Fruit fly (Drosophila melanogaster): Measurements from ENCODE around the gene CG18764.
A peak's percentile ranks its signal among the peaks of the same experiment; 100 is the strongest.

The CG18764 gene

dm6 chr3R:11661712-11662111 lies 35.0 kb downstream of the CG18764 start (continued):
- TF ChIP-seq CG15601 (tag; optimal IDR thresholded peaks at IDR 0.05) (peak; percentile 22), Med (GFP tag) (peak; percentile 84), CG17829 (tag; optimal IDR thresholded peaks at IDR 0.05) (peak; percentile 54), prd (optimal IDR thresholded peaks at IDR 0.05) (no peak), prd (GFP tag; IDR thresholded peaks at IDR 0.05) (peak; percentile 44; the same call in 2 of the 3 replicates), CG3281 (GFP tag; optimal IDR thresholded peaks at IDR 0.05) (peak; percentile 41), CG1233 (GFP tag; optimal IDR thresholded peaks at IDR 0.05) (peak; percentile 24), kah (GFP tag; optimal IDR thresholded peaks at IDR 0.05) (peak; percentile 56), Xbp1 (GFP tag; optimal IDR thresholded peaks at IDR 0.05) (peak; percentile 27), CG7556 (GFP tag; optimal IDR thresholded peaks at IDR 0.05) (peak; percentile 44), CG10543 (GFP tag; optimal IDR thresholded peaks at IDR 0.05) (peak; percentile 30), PHDP (tag; optimal IDR thresholded peaks at IDR 0.05) (peak; percentile 60), CG12071 (GFP tag; optimal IDR thresholded peaks at IDR 0.05) (peak; percentile 54), bab2 (GFP tag; optimal IDR thresholded peaks at IDR 0.05) (no peak), slbo (GFP tag; IDR thresholded peaks at IDR 0.05) (peak; percentile 21; the same call in 1 of the 2 replicates), CG17612 (GFP tag; IDR thresholded peaks at IDR 0.05) (0 out of 2 replicates have a peak, but pooled peaks have one; percentile 18), CG14710 (tag; optimal IDR thresholded peaks at IDR 0.05) (no peak), D19A (tag; optimal IDR thresholded peaks at IDR 0.05) (peak; percentile 23), CG4282 (GFP tag; optimal IDR thresholded peaks at IDR 0.05) (no peak), Adf1 (GFP tag; IDR thresholded peaks at IDR 0.05) (no peak), exex (tag; optimal IDR thresholded peaks at IDR 0.05) (peak; percentile 9), CG18262 (tag; optimal IDR thresholded peaks at IDR 0.05) (peak; percentile 70), CG10267 (tag; optimal IDR thresholded peaks at IDR 0.05) (peak; percentile 21), CG11723 (GFP tag; optimal IDR thresholded peaks at IDR 0.05) (peak; percentile 35), unpg (GFP tag; optimal IDR thresholded peaks at IDR 0.05) (peak; percentile 61), CG13424 (tag; optimal IDR thresholded peaks at IDR 0.05) (peak; percentile 70), CG11504 (tag; optimal IDR thresholded peaks at IDR 0.05) (peak; percentile 79), otp (GFP tag; IDR thresholded peaks at IDR 0.05) (0 out of 3 replicates have a peak, but pooled peaks have one; percentile 17), gt (GFP tag; IDR thresholded peaks at IDR 0.05) (no peak), Xrp1 (GFP tag; IDR thresholded peaks at IDR 0.05) (peak; percentile 32; the same call in 1 of the 2 replicates), CG30403 (GFP tag; optimal IDR thresholded peaks at IDR 0.05) (peak; percentile 34), CG2712 (tag; optimal IDR thresholded peaks at IDR 0.05) (peak; percentile 64), CG10979 (tag; optimal IDR thresholded peaks at IDR 0.05) (peak; percentile 36), CG10274 (GFP tag; optimal IDR thresholded peaks at IDR 0.05) (no peak), HmgZ (tag; optimal IDR thresholded peaks at IDR 0.05) (peak; percentile 38), CG6254 (GFP tag; optimal IDR thresholded peaks at IDR 0.05) (peak; percentile 8), CG16863 (GFP tag; optimal IDR thresholded peaks at IDR 0.05) (no peak), CG15011 (GFP tag; optimal IDR thresholded peaks at IDR 0.05) (peak; percentile 7), dimm (GFP tag; IDR thresholded peaks at IDR 0.05) (peak; percentile 20; the same call in 1 of the 2 replicates), NC2β (GFP tag; optimal IDR thresholded peaks at IDR 0.05) (no peak), HLH4C (GFP tag; IDR thresholded peaks at IDR 0.05; ENCODE audit: partially characterized antibody) (no peak), CG2199 (GFP tag; IDR thresholded peaks at IDR 0.05) (no peak), ttk (GFP tag; IDR thresholded peaks at IDR 0.05) (0 out of 2 replicates have a peak, but pooled peaks have one; percentile 42), Oaz (GFP tag; IDR thresholded peaks at IDR 0.05) (0 out of 2 replicates have a peak, but pooled peaks have one; percentile 34), CG1603 (tag; optimal IDR thresholded peaks at IDR 0.05) (peak; percentile 65), sd (tag; optimal IDR thresholded peaks at IDR 0.05) (peak; percentile 22), CG17361 (GFP tag; IDR thresholded peaks at IDR 0.05) (0 out of 3 replicates have a peak, but pooled peaks have one; percentile 38), Deaf1 (tag; optimal IDR thresholded peaks at IDR 0.05) (peak; percentile 19), CG12769 (tag; optimal IDR thresholded peaks at IDR 0.05) (peak; percentile 67), CG17359 (tag; optimal IDR thresholded peaks at IDR 0.05) (peak; percentile 59)
